Fruit fly (Drosophila melanogaster) whole organism, embryonic: ENCODE measurements around the gene rhea.
A peak's percentile ranks its signal among the peaks of the same experiment; 100 is the strongest.

ENCODE experiments used
- Asciz ChIP-seq: fragments of 200-800 bp; sonication (Bioruptor generic); optimal IDR thresholded peaks from 2 replicates; lab custom pipeline; 2017; ENCODE audit warnings: missing biosample characterization, mild to moderate bottlenecking, missing genetic modification characterization, missing genetic modification reagents
- Awh ChIP-seq: fragments of 200-800 bp; sonication (Bioruptor generic); IDR thresholded peaks from 2 replicates; pipeline ENCODE4, ENCODE4 v1.3.6; 2022; ENCODE audit warnings: missing biosample characterization, missing genetic modification characterization
- C15 ChIP-seq: fragments of 200-800 bp; sonication (Bioruptor generic); IDR thresholded peaks from 3 replicates; pipeline ENCODE4 v1.3.6; 2022; ENCODE audit warnings: missing biosample characterization, missing genetic modification characterization
- CG10147 ChIP-seq: fragments of 200-800 bp; sonication (Bioruptor generic); optimal IDR thresholded peaks from 2 replicates; lab custom pipeline; 2019; ENCODE audit warnings: missing biosample characterization, mild to moderate bottlenecking, missing genetic modification characterization, moderate library complexity
- CG10267 ChIP-seq: fragments of 200-800 bp; sonication (Bioruptor generic); optimal IDR thresholded peaks from 2 replicates; lab custom pipeline; 2018; ENCODE audit warnings: missing biosample characterization, mild to moderate bottlenecking, missing genetic modification characterization, moderate library complexity
- CG10543 ChIP-seq: fragments of 200-800 bp; sonication (Bioruptor generic); optimal IDR thresholded peaks from 3 replicates; lab custom pipeline; 2017; ENCODE audit warnings: missing biosample characterization, mild to moderate bottlenecking, missing genetic modification characterization, moderate library complexity
- CG10959 ChIP-seq: fragments of 200-800 bp; sonication (Bioruptor generic); IDR thresholded peaks from 2 replicates; pipeline ENCODE4 v1.3.6; 2022; ENCODE audit warnings: missing biosample characterization, missing genetic modification characterization
- CG11696 ChIP-seq: fragments of 200-800 bp; sonication (Bioruptor generic); IDR thresholded peaks from 2 replicates; pipeline ENCODE4 v1.3.6; 2022; ENCODE audit warnings: missing biosample characterization, missing genetic modification characterization
- CG12744 ChIP-seq: fragments of 200-800 bp; sonication (Bioruptor generic); optimal IDR thresholded peaks from 2 replicates; lab custom pipeline; 2016; ENCODE audit warnings: missing biosample characterization, missing genetic modification characterization
- CG16779 ChIP-seq: fragments of 200-800 bp; sonication (Bioruptor generic); IDR thresholded peaks from 2 replicates; pipeline ENCODE4 v1.3.6; 2022; ENCODE audit warnings: missing biosample characterization, missing genetic modification characterization
- CG16863 ChIP-seq: fragments of 200-800 bp; sonication (Bioruptor generic); optimal IDR thresholded peaks from 3 replicates; lab custom pipeline; 2016; ENCODE audit warnings: missing biosample characterization, missing genetic modification characterization
- CG17359 ChIP-seq: fragments of 200-800 bp; sonication (Bioruptor generic); optimal IDR thresholded peaks from 3 replicates; lab custom pipeline; 2018; ENCODE audit warnings: missing biosample characterization, mild to moderate bottlenecking, missing genetic modification characterization, moderate library complexity
- CG17829 ChIP-seq: fragments of 200-800 bp; optimal IDR thresholded peaks from 2 replicates; lab custom pipeline; 2019; ENCODE audit warnings: missing biosample characterization, mild to moderate bottlenecking, missing genetic modification characterization, moderate library complexity
- CG1832 ChIP-seq: fragments of 200-800 bp; sonication (Bioruptor generic); optimal IDR thresholded peaks from 2 replicates; lab custom pipeline; 2017; ENCODE audit warnings: missing biosample characterization, mild to moderate bottlenecking, missing genetic modification characterization, inconsistent platforms
- CG18476 ChIP-seq: fragments of 200-800 bp; sonication (Bioruptor generic); optimal IDR thresholded peaks from 2 replicates; lab custom pipeline; 2016; ENCODE audit warnings: missing biosample characterization, mild to moderate bottlenecking, missing genetic modification characterization
- CG18599 ChIP-seq: fragments of 200-800 bp; sonication (Bioruptor generic); optimal IDR thresholded peaks from 3 replicates; lab custom pipeline; 2017; ENCODE audit warnings: missing biosample characterization, missing genetic modification characterization, mild to moderate bottlenecking, moderate library complexity, missing genetic modification reagents
- CG2712 ChIP-seq: fragments of 200-800 bp; optimal IDR thresholded peaks from 3 replicates; lab custom pipeline; 2019; ENCODE audit warnings: missing biosample characterization, mild to moderate bottlenecking, missing genetic modification characterization, moderate library complexity
- CG2889 ChIP-seq: fragments of 200-800 bp; sonication (Bioruptor generic); IDR thresholded peaks from 3 replicates; pipeline ENCODE4 v1.3.6; 2022; ENCODE audit warnings: missing biosample characterization, missing genetic modification characterization
- CG30431 ChIP-seq: fragments of 200-800 bp; sonication (Bioruptor generic); optimal IDR thresholded peaks from 2 replicates; lab custom pipeline; 2017; ENCODE audit warnings: missing biosample characterization, missing genetic modification characterization
- CG42726 ChIP-seq: fragments of 200-800 bp; sonication (Bioruptor generic); IDR thresholded peaks from 2 replicates; pipeline ENCODE4 v1.3.6; 2022; ENCODE audit warnings: missing biosample characterization, missing genetic modification characterization; ENCODE audit not compliant: partially characterized antibody
- CG4404 ChIP-seq: fragments of 200-800 bp; sonication (Bioruptor generic); IDR thresholded peaks from 2 replicates; pipeline ENCODE4 v1.3.6; 2022; ENCODE audit warnings: missing biosample characterization, missing genetic modification characterization
- CG4707 ChIP-seq: fragments of 200-800 bp; sonication (Bioruptor generic); optimal IDR thresholded peaks from 2 replicates; lab custom pipeline; 2018; ENCODE audit warnings: missing biosample characterization, mild to moderate bottlenecking, missing genetic modification characterization, moderate library complexity
- CG6254 ChIP-seq: fragments of 200-800 bp; sonication (Bioruptor generic); optimal IDR thresholded peaks from 3 replicates; lab custom pipeline; 2017; ENCODE audit warnings: mild to moderate bottlenecking, missing biosample characterization, missing genetic modification reagents, missing genetic modification characterization
- CG6272 ChIP-seq: fragments of 200-800 bp; sonication (Bioruptor generic); IDR thresholded peaks from 2 replicates; pipeline ENCODE4 v1.3.6; 2022; ENCODE audit warnings: missing biosample characterization, missing genetic modification characterization
- Chrac-16 ChIP-seq: fragments of 200-800 bp; sonication (Bioruptor generic); optimal IDR thresholded peaks from 3 replicates; lab custom pipeline; 2016; ENCODE audit warnings: missing biosample characterization, missing genetic modification characterization
- D19A ChIP-seq: fragments of 200-800 bp; optimal IDR thresholded peaks from 3 replicates; lab custom pipeline; 2019; ENCODE audit warnings: missing biosample characterization, mild to moderate bottlenecking, missing genetic modification characterization, moderate library complexity
- Fer2 ChIP-seq: fragments of 200-800 bp; sonication (Bioruptor generic); optimal IDR thresholded peaks from 2 replicates; lab custom pipeline; 2018; ENCODE audit warnings: missing biosample characterization, mild to moderate bottlenecking, missing genetic modification characterization, moderate library complexity
- HLH3B ChIP-seq: fragments of 200-800 bp; sonication (Bioruptor generic); IDR thresholded peaks from 2 replicates; pipeline ENCODE4 v1.3.6; 2022; ENCODE audit warnings: missing biosample characterization, missing genetic modification characterization
- Hr3 ChIP-seq: fragments of 200-800 bp; sonication (Bioruptor generic); optimal IDR thresholded peaks from 3 replicates; lab custom pipeline; 2016; ENCODE audit warnings: missing biosample characterization, missing genetic modification characterization
- MESR4 ChIP-seq: fragments of 200-800 bp; sonication (Bioruptor generic); optimal IDR thresholded peaks from 2 replicates; lab custom pipeline; 2018; ENCODE audit warnings: missing biosample characterization, mild to moderate bottlenecking, missing genetic modification characterization, moderate library complexity
- Mes4 ChIP-seq: fragments of 200-800 bp; sonication (Bioruptor generic); optimal IDR thresholded peaks from 2 replicates; lab custom pipeline; 2016; ENCODE audit warnings: missing biosample characterization, missing genetic modification characterization
- Taf1 ChIP-seq: fragments of 200-800 bp; sonication (Bioruptor generic); IDR thresholded peaks from 2 replicates; pipeline ENCODE4 v1.3.6; 2022; ENCODE audit warnings: missing biosample characterization, missing genetic modification characterization
- aop ChIP-seq: fragments of 200-800 bp; sonication (Bioruptor generic); IDR thresholded peaks from 2 replicates; pipeline ENCODE4 v1.3.6; 2022; ENCODE audit warnings: missing biosample characterization, missing genetic modification characterization
- ase ChIP-seq: fragments of 200-800 bp; sonication (Bioruptor generic); IDR thresholded peaks from 3 replicates; pipeline ENCODE4 v1.3.6; 2022; ENCODE audit warnings: missing biosample characterization, missing genetic modification characterization
- cato ChIP-seq: fragments of 200-800 bp; sonication (Bioruptor generic); optimal IDR thresholded peaks from 2 replicates; lab custom pipeline; 2016; ENCODE audit warnings: missing biosample characterization, missing genetic modification characterization, borderline replicate concordance
- cg ChIP-seq: fragments of 200-800 bp; sonication (Bioruptor generic); optimal IDR thresholded peaks from 3 replicates; lab custom pipeline; 2019; ENCODE audit warnings: missing biosample characterization, mild to moderate bottlenecking, missing genetic modification characterization, moderate library complexity
- chif ChIP-seq, 2 experiments: fragments of 200-800 bp; sonication (Bioruptor generic); optimal IDR thresholded peaks; 3 replicates each; lab custom pipeline; 2016; ENCODE audit warnings: missing biosample characterization in 2 of 2, missing genetic modification characterization in 2 of 2
- chinmo ChIP-seq: fragments of 200-800 bp; sonication (Bioruptor generic); IDR thresholded peaks from 4 replicates; pipeline ENCODE4 v1.3.6; 2022; ENCODE audit warnings: missing biosample characterization, missing genetic modification characterization; ENCODE audit not compliant: partially characterized antibody
- esg ChIP-seq: fragments of 200-800 bp; sonication (Bioruptor generic); conservative IDR thresholded peaks from 2 replicates; pipeline ENCODE4 v1.3.6; 2022; ENCODE audit warnings: missing biosample characterization, missing genetic modification characterization
- gsb ChIP-seq: fragments of 200-800 bp; sonication (Bioruptor generic); IDR thresholded peaks from 2 replicates; pipeline ENCODE4 v1.3.6; 2022; ENCODE audit warnings: missing biosample characterization, missing genetic modification characterization
- gsb-n ChIP-seq: fragments of 200-800 bp; sonication (Bioruptor generic); optimal IDR thresholded peaks from 3 replicates; lab custom pipeline; 2018; ENCODE audit warnings: missing biosample characterization, mild to moderate bottlenecking, missing genetic modification characterization
- ken ChIP-seq: fragments of 200-800 bp; sonication (Bioruptor generic); IDR thresholded peaks from 3 replicates; pipeline ENCODE4 v1.3.6; 2022; ENCODE audit warnings: missing biosample characterization, missing genetic modification characterization
- knrl ChIP-seq: fragments of 200-800 bp; sonication (Bioruptor generic); IDR thresholded peaks from 3 replicates; pipeline ENCODE4 v1.3.6; 2022; ENCODE audit warnings: missing biosample characterization, missing genetic modification characterization; ENCODE audit not compliant: partially characterized antibody
- peb ChIP-seq: fragments of 200-800 bp; sonication (Bioruptor generic); IDR thresholded peaks from 2 replicates; pipeline ENCODE4 v1.3.6; 2022; ENCODE audit warnings: missing biosample characterization, missing genetic modification characterization
- run ChIP-seq: fragments of 200-800 bp; sonication (Bioruptor generic); optimal IDR thresholded peaks from 3 replicates; lab custom pipeline; 2018; ENCODE audit warnings: missing biosample characterization, mild to moderate bottlenecking, missing genetic modification characterization
- sim ChIP-seq: fragments of 200-800 bp; sonication (Bioruptor generic); IDR thresholded peaks from 2 replicates; pipeline ENCODE4 v1.3.6; 2022; ENCODE audit warnings: missing biosample characterization, missing genetic modification characterization
- sob ChIP-seq: fragments of 200-800 bp; sonication (Bioruptor generic); IDR thresholded peaks from 2 replicates; pipeline ENCODE4 v1.3.6; 2022; ENCODE audit warnings: missing biosample characterization, missing genetic modification characterization
- vfl ChIP-seq: fragments of 200-800 bp; sonication (Bioruptor generic); optimal IDR thresholded peaks from 2 replicates; lab custom pipeline; 2016; ENCODE audit warnings: missing biosample characterization, missing genetic modification characterization

rhea gene

dm6 chr3L:8544710-8545109, at the start of gene rhea (continued):
- no peak for TF ChIP-seq CG30431 (GFP tag; lab: Kevin White, UChicago)
- no peak for TF ChIP-seq CG17359 (tag; lab: Kevin White, UChicago)
- peak; percentile 57 for TF ChIP-seq CG17829
- no peak for TF ChIP-seq gsb (GFP tag; lab: Robert Waterston, UW)

- TF ChIP-seq ase (GFP tag; lab: Robert Waterston, UW) (peak; percentile 57; the same call in 2 of the 3 replicates), CG2889 (GFP tag; lab: Robert Waterston, UW) (peak; percentile 62; the same call in 1 of the 3 replicates), C15 (GFP tag; lab: Robert Waterston, UW) (no peak), CG10543 (GFP tag; lab: Kevin White, UChicago) (peak; percentile 42), D19A (tag; lab: Kevin White, UChicago) (peak; percentile 55), CG11696 (GFP tag; lab: Robert Waterston, UW) (0 out of 2 replicates have a peak, but pooled peaks have one; percentile 30), CG18599 (peak; percentile 54), CG18476 (GFP tag; lab: Kevin White, UChicago) (peak; percentile 47), cato (GFP tag; lab: Kevin White, UChicago) (peak; percentile 10), CG6254 (GFP tag; lab: Kevin White, UChicago) (peak; percentile 48), Chrac-16 (GFP tag; lab: Kevin White, UChicago) (peak; percentile 52), ken (GFP tag; lab: Robert Waterston, UW) (no peak), CG12744 (peak; percentile 56), Fer2 (no peak), cg (GFP tag; lab: Kevin White, UChicago) (peak; percentile 65), run (peak; percentile 47), CG16779 (GFP tag; lab: Robert Waterston, UW) (no peak), sim (GFP tag; lab: Robert Waterston, UW) (no peak), CG10959 (GFP tag; lab: Robert Waterston, UW) (peak; percentile 46), CG6272 (peak; percentile 35), aop (no peak), vfl (GFP tag; lab: Kevin White, UChicago) (peak; percentile 47), knrl (peak; percentile 41; the same call in 1 of the 3 replicates), Hr3 (GFP tag; lab: Kevin White, UChicago) (peak; percentile 66), Mes4 (GFP tag; lab: Kevin White, UChicago) (peak; percentile 25), chinmo (GFP tag; lab: Robert Waterston, UW) (peak; percentile 77; the same call in 2 of the 4 replicates), gsb-n (tag; lab: Kevin White, UChicago) (peak; percentile 68), Asciz (GFP tag; lab: Kevin White, UChicago) (peak; percentile 11), Taf1 (GFP tag; lab: Robert Waterston, UW) (peak; percentile 29; the same call in 1 of the 2 replicates), CG16863 (GFP tag; lab: Kevin White, UChicago) (peak; percentile 47), CG4707 (peak; percentile 22), CG10267 (tag; lab: Kevin White, UChicago) (peak; percentile 62), Awh (GFP tag; lab: Robert Waterston, UW) (peak; percentile 58), esg (GFP tag; lab: Robert Waterston, UW) (no peak), peb (GFP tag; lab: Robert Waterston, UW) (no peak; the same call in 1 of the 2 replicates), CG2712 (tag; lab: Kevin White, UChicago) (peak; percentile 80), CG10147 (peak; percentile 39), CG4404 (GFP tag; lab: Robert Waterston, UW) (no peak), MESR4 (peak; percentile 56), HLH3B (GFP tag; lab: Robert Waterston, UW) (peak; percentile 53; the same call in 1 of the 2 replicates), chif (GFP tag; optimal IDR thresholded peaks at IDR 0.05; lab: Kevin White, UChicago) (peak; percentile 27 to 47), CG42726 (GFP tag; lab: Robert Waterston, UW) (0 out of 2 replicates have a peak, but pooled peaks have one; percentile 10), sob (peak; percentile 77), CG1832 (GFP tag; lab: Kevin White, UChicago) (no peak)
These were observed 37.8 kb upstream of the rhea start, which contains the start of gene CG43163 for dm6 chr3L:8506975-8507441. Gene CG43163 (minus strand): TSS chr3L:8507146.
